Worm (Caenorhabditis elegans) whole organism, midembryonic: ENCODE measurements around the gene E02H9.3.
"Not testable (repeated sequence)": the region's sequence is repeated elsewhere in the genome, so short reads cannot be mapped to it uniquely, and the experiment has no call there.

Source experiments
- T22C8.4 ChIP-seq: fragments of 200-800 bp; sonication (Bioruptor generic); IDR thresholded peaks from 2 replicates; pipeline ENCODE4 v1.3.6; 2022; ENCODE audit warnings: missing genetic modification characterization, missing compliant biosample characterization
- cog-1 ChIP-seq: sonication (generic microtip); optimal IDR thresholded peaks from 2 replicates; lab custom pipeline; 2016; ENCODE audit warnings: missing genetic modification characterization, missing compliant biosample characterization
- klf-2 ChIP-seq: fragments of 200-800 bp; sonication (Bioruptor generic); conservative IDR thresholded peaks from 2 replicates; pipeline ENCODE4 v1.3.6; 2022; ENCODE audit warnings: missing genetic modification reagents, missing genetic modification characterization, missing compliant biosample characterization
- med-1 ChIP-seq: sonication (generic microtip); optimal IDR thresholded peaks from 2 replicates; lab custom pipeline; 2017; ENCODE audit warnings: missing genetic modification characterization, mild to moderate bottlenecking, missing compliant biosample characterization, antibody characterized with exemption, missing genetic modification reagents; ENCODE audit not compliant: insufficient read depth
- ref-1 ChIP-seq: fragments of 200-800 bp; sonication (Bioruptor generic); conservative IDR thresholded peaks from 2 replicates; pipeline ENCODE4 v1.3.6; 2022; ENCODE audit warnings: missing genetic modification reagents, missing genetic modification characterization, missing compliant biosample characterization
- tab-1 ChIP-seq: fragments of 200-800 bp; sonication (Bioruptor generic); IDR thresholded peaks from 2 replicates; pipeline ENCODE4 v1.3.6; 2022; ENCODE audit warnings: missing genetic modification characterization, missing compliant biosample characterization
- ztf-29 ChIP-seq: fragments of 200-800 bp; sonication (Bioruptor generic); IDR thresholded peaks from 2 replicates; pipeline ENCODE4 v1.3.6; 2022; ENCODE audit warnings: missing genetic modification reagents, missing genetic modification characterization, missing compliant biosample characterization

- TF ChIP-seq med-1 (GFP tag; lab: Kevin White, UChicago); cog-1 (tag; lab: Kevin White, UChicago): not testable (repeated sequence)
- TF ChIP-seq T22C8.4 (GFP tag; lab: Robert Waterston, UW) (peak; percentile 93), klf-2 (GFP tag; lab: Robert Waterston, UW) (peak; percentile 95), ref-1 (GFP tag; lab: Robert Waterston, UW) (peak; percentile 93), ztf-29 (GFP tag; lab: Robert Waterston, UW) (peak; percentile 98), tab-1 (GFP tag; lab: Robert Waterston, UW) (peak; percentile 88)
Measured at ce11 chrIII:2499275-2499674, 40.4 kb downstream of the E02H9.3 start.
